Worm (Caenorhabditis elegans): Measurements from ENCODE around the gene del-7.

Gene del-7

ce11 chrIV:7800338-7800737, 40.1 kb downstream of the del-7 start (continued):
- TF ChIP-seq snpc-1.1 (tag; optimal IDR thresholded peaks at IDR 0.05; ENCODE audit: insufficient read depth) (peak; percentile 52), madf-10 (tag; optimal IDR thresholded peaks at IDR 0.05) (no peak), athp-1 (tag; optimal IDR thresholded peaks at IDR 0.05) (peak; percentile 80), ztf-6 (GFP tag; IDR thresholded peaks at IDR 0.05) (no peak), zfh-2 (GFP tag; conservative IDR thresholded peaks at IDR 0.05) (no peak), ceh-100 (GFP tag; IDR thresholded peaks at IDR 0.05) (peak; percentile 48), sptf-2 (GFP tag; optimal IDR thresholded peaks at IDR 0.05) (no peak), ceh-40 (GFP tag; IDR thresholded peaks at IDR 0.05) (no peak), ama-1 (optimal IDR thresholded peaks at IDR 0.05) (no peak), ama-1 (GFP tag; optimal IDR thresholded peaks at IDR 0.05) (peak in 1 of 2 experiments; percentile 94), ekl-4 (GFP tag; IDR thresholded peaks at IDR 0.05) (peak; percentile 82), F49E8.2 (tag; optimal IDR thresholded peaks at IDR 0.05; ENCODE audit: insufficient read depth) (peak; percentile 80), hrde-1 (tag; optimal IDR thresholded peaks at IDR 0.05; ENCODE audit: borderline replicate concordance) (peak; percentile 94), lsl-1 (GFP tag; optimal IDR thresholded peaks at IDR 0.05) (peak; percentile 3), madf-6 (GFP tag; IDR thresholded peaks at IDR 0.05) (peak; percentile 82), F23B12.7 (tag; optimal IDR thresholded peaks at IDR 0.05; ENCODE audit: insufficient read depth) (no peak), Y53G8AR.9 (GFP tag; conservative IDR thresholded peaks at IDR 0.05) (peak; percentile 86), atf-7 (tag; optimal IDR thresholded peaks at IDR 0.05) (no peak), tlf-1 (GFP tag; optimal IDR thresholded peaks at IDR 0.05) (peak; percentile 43), snpc-4 (GFP tag; optimal IDR thresholded peaks at IDR 0.05) (peak; percentile 39), snpc-4 (tag; optimal IDR thresholded peaks at IDR 0.05) (peak in 2 of 4 experiments; percentile 21 to 42), C17E4.6 (GFP tag; IDR thresholded peaks at IDR 0.05) (peak; percentile 74)

DNA sequence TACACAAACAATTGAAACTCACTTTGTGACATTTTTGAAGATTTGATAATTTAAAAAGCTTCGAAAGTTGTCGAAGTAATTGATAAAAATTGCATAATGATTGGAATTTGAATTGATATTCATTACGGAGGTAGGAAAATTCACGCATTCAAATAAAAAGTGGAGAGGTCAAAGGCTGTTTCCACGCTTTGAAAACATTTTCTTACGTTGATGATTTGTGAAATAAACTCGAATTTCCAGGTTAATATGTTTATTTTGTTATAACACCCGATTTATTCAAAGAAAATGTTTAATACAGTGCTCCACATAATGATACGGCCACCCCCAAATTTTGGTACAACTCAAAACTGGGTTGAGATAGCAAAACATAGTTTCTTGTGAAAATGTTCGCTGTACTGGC, 43.0 kb downstream of the del-7 start, which contains the start of gene C33H5.16:
Gene C33H5.16, minus strand, starts transcription at position 101 of the 400 bp plus-strand sequence.
- no peak for TF ChIP-seq cebp-1 (GFP tag; IDR thresholded peaks at IDR 0.05)
- TF ChIP-seq cebp-1 (tag; optimal IDR thresholded peaks at IDR 0.05) = no peak
- TF ChIP-seq ceh-79 (tag; optimal IDR thresholded peaks at IDR 0.05) = no peak
- TF ChIP-seq K11D2.4 (GFP tag; IDR thresholded peaks at IDR 0.05) = no peak
- TF ChIP-seq pbrm-1 (GFP tag; IDR thresholded peaks at IDR 0.05) = no peak
- TF ChIP-seq snpc-3.4 (tag; optimal IDR thresholded peaks at IDR 0.05) = no peak
- no peak for TF ChIP-seq D2030.7 (GFP tag; IDR thresholded peaks at IDR 0.05)
- TF ChIP-seq mcd-1 (GFP tag; IDR thresholded peaks at IDR 0.05) = no peak
- no peak for TF ChIP-seq let-607 (tag; optimal IDR thresholded peaks at IDR 0.05)
- TF ChIP-seq egl-18 (GFP tag; IDR thresholded peaks at IDR 0.05) = no peak
- TF ChIP-seq rpc-1 (optimal IDR thresholded peaks at IDR 0.05) = no peak
- TF ChIP-seq rpc-1 (tag; optimal IDR thresholded peaks at IDR 0.05) = no peak
- TF ChIP-seq pha-4 (tag; optimal IDR thresholded peaks at IDR 0.05) = no peak
- TF ChIP-seq ztf-6 (GFP tag; IDR thresholded peaks at IDR 0.05) = no peak
- no peak for TF ChIP-seq lag-1 (GFP tag; IDR thresholded peaks at IDR 0.05)
- no peak for TF ChIP-seq akir-1 (GFP tag; optimal IDR thresholded peaks at IDR 0.05)
- TF ChIP-seq madf-3 (GFP tag; IDR thresholded peaks at IDR 0.05) = no peak

ce11 chrIV:7804740-7805139, 44.5 kb downstream of the del-7 start, which contains the start of gene C33H5.2:
Gene C33H5.2 (plus strand): TSS chrIV:7805040.
- TF ChIP-seq Y53G8AR.9 (GFP tag; conservative IDR thresholded peaks at IDR 0.05) = no peak
